Fruit fly (Drosophila melanogaster): ENCODE results near the gene obst-F.

dm6 chr3L:20197213-20197612 lies 4.2 kb downstream of the obst-F start:
- TF ChIP-seq Snoo (tag; optimal IDR thresholded peaks at IDR 0.05) (no peak), D1 (tag; optimal IDR thresholded peaks at IDR 0.05) (no peak), gl (tag; optimal IDR thresholded peaks at IDR 0.05) (no peak), CG12605 (GFP tag; IDR thresholded peaks at IDR 0.05) (no peak), Pif1B (GFP tag; optimal IDR thresholded peaks at IDR 0.05) (no peak)
